Worm (Caenorhabditis elegans) whole organism, L2 larva: Measurements from ENCODE around the gene srz-70.

Source experiments
- lin-13 ChIP-seq: fragments of 150-350 bp; optimal IDR thresholded peaks from 2 replicates; lab custom pipeline; 2014; ENCODE audit warnings: missing biosample characterization, missing genetic modification reagents, missing genetic modification characterization
- mdl-1 ChIP-seq, 2 experiments: fragments of 150-350 bp in 1 of 2; sonication (generic microtip) in 1 of 2; optimal IDR thresholded peaks; 2 replicates each; lab custom pipeline; 2017; ENCODE audit warnings: missing biosample characterization in 2 of 2, missing genetic modification characterization in 2 of 2
- snpc-4 ChIP-seq: fragments of 150-350 bp; optimal IDR thresholded peaks from 2 replicates; lab custom pipeline; 2014; ENCODE audit warnings: missing biosample characterization, missing genetic modification characterization
- unc-55 ChIP-seq: fragments of 150-350 bp; sonication (generic microtip); optimal IDR thresholded peaks from 3 replicates; lab custom pipeline; 2014; ENCODE audit warnings: missing biosample characterization, missing genetic modification reagents, missing genetic modification characterization
- ztf-1 ChIP-seq: fragments of 200-800 bp; sonication (Bioruptor generic); conservative IDR thresholded peaks from 2 replicates; pipeline ENCODE4 v1.3.6; 2022; ENCODE audit warnings: missing genetic modification characterization, missing compliant biosample characterization
- ztf-11 ChIP-seq: sonication (generic microtip); optimal IDR thresholded peaks from 2 replicates; lab custom pipeline; 2017; ENCODE audit warnings: missing biosample characterization, missing genetic modification characterization

DNA sequence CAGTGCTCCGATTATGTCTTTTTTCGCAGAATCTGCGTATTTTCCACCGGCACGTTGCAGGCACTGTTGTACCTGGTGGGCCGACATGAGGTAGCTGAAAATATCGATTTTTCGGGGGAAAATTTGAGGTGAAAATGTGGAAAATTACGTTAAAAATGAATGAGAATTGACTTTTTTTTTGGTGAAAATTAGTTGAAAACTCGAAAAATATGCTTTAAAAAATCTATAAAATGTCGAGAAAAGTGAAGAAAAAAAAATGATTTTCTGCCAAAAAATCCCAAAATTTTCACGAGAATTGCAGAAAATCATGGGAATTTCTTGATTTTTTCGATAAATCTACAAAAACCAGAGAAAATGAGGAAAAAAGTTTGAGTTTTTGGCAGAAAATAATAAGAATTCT, 35.7 kb upstream of the srz-70 start, which contains the start of gene tsg-101:
- no peak for TF ChIP-seq unc-55
- TF ChIP-seq ztf-11 (tag; lab: Kevin White, UChicago), result no peak
- no peak for TF ChIP-seq snpc-4 (tag; lab: Kevin White, UChicago)
- TF ChIP-seq ztf-1 (GFP tag; lab: Robert Waterston, UW), result no peak
- TF ChIP-seq mdl-1 (tag; optimal IDR thresholded peaks at IDR 0.05; lab: Kevin White, UChicago), result no peak
- no peak for TF ChIP-seq lin-13
